Fruit fly (Drosophila melanogaster) whole organism, embryonic: ENCODE results near the gene scpr-B.

Source experiments
- Atf3 ChIP-seq: fragments of 200-800 bp; sonication (Bioruptor generic); optimal IDR thresholded peaks from 3 replicates; lab custom pipeline; 2016; ENCODE audit warnings: missing biosample characterization, missing genetic modification characterization
- CG10654 ChIP-seq: fragments of 200-800 bp; sonication (Bioruptor generic); optimal IDR thresholded peaks from 2 replicates; lab custom pipeline; 2016; ENCODE audit warnings: missing biosample characterization, missing genetic modification characterization
- CG11398 ChIP-seq: fragments of 200-800 bp; sonication (Bioruptor generic); optimal IDR thresholded peaks from 2 replicates; lab custom pipeline; 2016; ENCODE audit warnings: missing biosample characterization, missing genetic modification characterization
- CG12155 ChIP-seq: fragments of 200-800 bp; sonication (Bioruptor generic); optimal IDR thresholded peaks from 3 replicates; lab custom pipeline; 2016; ENCODE audit warnings: missing biosample characterization, missing genetic modification characterization
- CG2202 ChIP-seq: fragments of 200-800 bp; sonication (Bioruptor generic); optimal IDR thresholded peaks from 2 replicates; lab custom pipeline; 2018; ENCODE audit warnings: missing biosample characterization, mild to moderate bottlenecking, missing genetic modification characterization
- CG31441 ChIP-seq: fragments of 200-800 bp; sonication (Bioruptor generic); IDR thresholded peaks from 2 replicates; pipeline ENCODE4 v1.3.6; 2022; ENCODE audit warnings: missing biosample characterization, missing genetic modification characterization
- CG33557 ChIP-seq: fragments of 200-800 bp; sonication (Bioruptor generic); optimal IDR thresholded peaks from 2 replicates; lab custom pipeline; 2019; ENCODE audit warnings: missing biosample characterization, mild to moderate bottlenecking, missing genetic modification characterization, moderate library complexity
- D19A ChIP-seq: fragments of 200-800 bp; optimal IDR thresholded peaks from 3 replicates; lab custom pipeline; 2019; ENCODE audit warnings: missing biosample characterization, mild to moderate bottlenecking, missing genetic modification characterization, moderate library complexity
- Dbx ChIP-seq: fragments of 200-800 bp; sonication (Bioruptor generic); IDR thresholded peaks from 3 replicates; pipeline ENCODE4 v1.3.6; 2022; ENCODE audit warnings: missing biosample characterization, missing genetic modification characterization
- Spps ChIP-seq: fragments of 200-800 bp; sonication (Bioruptor generic); optimal IDR thresholded peaks from 2 replicates; lab custom pipeline; 2018; ENCODE audit warnings: missing biosample characterization, mild to moderate bottlenecking, missing genetic modification characterization
- fru ChIP-seq: fragments of >200 bp; optimal IDR thresholded peaks from 2 replicates; lab custom pipeline; 2017
- jigr1 ChIP-seq: fragments of 200-800 bp; sonication (Bioruptor generic); IDR thresholded peaks from 3 replicates; pipeline ENCODE4 v1.3.6; 2022; ENCODE audit warnings: missing biosample characterization, missing genetic modification characterization
- pho ChIP-seq: fragments of 200-800 bp; sonication (Bioruptor generic); optimal IDR thresholded peaks from 2 replicates; lab custom pipeline; 2016; ENCODE audit warnings: missing biosample characterization, missing genetic modification characterization
- sna ChIP-seq: fragments of 200-800 bp; sonication (Bioruptor generic); IDR thresholded peaks from 2 replicates; pipeline ENCODE4 v1.3.6; 2022; ENCODE audit warnings: missing biosample characterization, missing genetic modification characterization; ENCODE audit not compliant: partially characterized antibody

DNA sequence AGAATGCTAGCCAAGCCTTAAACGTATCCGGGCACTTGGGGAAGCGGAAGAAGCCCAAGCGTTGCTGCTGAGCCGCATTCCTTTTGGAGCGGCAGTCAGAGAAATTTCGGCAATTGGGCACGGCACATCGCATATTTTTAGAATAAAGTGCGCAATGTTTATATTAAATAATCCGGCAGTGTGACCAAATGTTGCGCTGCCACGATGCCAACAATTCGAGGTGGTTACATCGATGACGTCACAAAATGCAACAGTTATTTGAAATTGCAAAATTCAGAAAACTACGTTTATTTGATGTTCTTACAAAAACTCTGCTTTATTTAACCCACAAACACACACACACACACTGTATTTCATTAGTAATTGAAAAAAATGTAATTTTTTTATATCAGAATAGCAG, 20.9 kb downstream of the scpr-B start, which contains the start of gene CG6689:
- TF ChIP-seq sna (GFP tag; lab: Robert Waterston, UW) (no peak), Spps (tag; lab: Kevin White, UChicago) (no peak), CG10654 (GFP tag; lab: Kevin White, UChicago) (no peak), CG33557 (GFP tag; lab: Kevin White, UChicago) (no peak), D19A (peak; percentile 3), CG2202 (tag; lab: Kevin White, UChicago) (no peak), jigr1 (GFP tag; lab: Robert Waterston, UW) (no peak), CG12155 (no peak), Dbx (GFP tag; lab: Robert Waterston, UW) (0 out of 3 replicates have a peak, but pooled peaks have one; percentile 18), pho (GFP tag; lab: Kevin White, UChicago) (no peak), Atf3 (peak; percentile 10), CG11398 (GFP tag; lab: Kevin White, UChicago) (no peak), fru (no peak), CG31441 (no peak)
